Worm (Caenorhabditis elegans): ENCODE results near the gene AC7.3.

DNA sequence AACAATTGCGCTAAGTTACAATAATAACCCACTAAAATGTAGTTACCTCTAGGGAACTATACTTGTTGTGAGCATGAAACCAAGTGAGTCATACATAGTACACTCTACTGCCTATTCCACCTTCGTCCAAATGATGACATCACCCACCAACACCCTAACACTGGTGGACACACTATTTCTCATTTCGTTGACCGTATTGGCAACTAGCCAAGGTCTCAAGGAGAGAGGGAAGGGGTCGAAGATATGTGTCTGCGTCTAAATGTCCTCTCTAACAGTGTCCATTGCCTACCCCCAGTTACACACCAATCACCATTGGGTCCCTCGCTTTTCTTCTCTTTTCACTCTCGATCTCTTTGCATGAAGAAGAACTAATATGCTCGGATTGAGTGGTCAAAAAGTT, 33.7 kb upstream of the AC7.3 start:
- TF ChIP-seq ztf-23 (GFP tag; IDR thresholded peaks at IDR 0.05) (no peak; the same call in 1 of the 2 replicates), flt-1 (GFP tag; IDR thresholded peaks at IDR 0.05) (no peak), T22C8.4 (GFP tag; IDR thresholded peaks at IDR 0.05) (no peak)

Measured in whole organism, midembryonic.